Worm (Caenorhabditis elegans) whole organism, L2 larva: ENCODE data around the gene F31E3.12.

ENCODE experiments used
- Y55F3AM.14 ChIP-seq: fragments of 200-800 bp; sonication (Bioruptor generic); optimal IDR thresholded peaks from 2 replicates; lab custom pipeline; 2018; ENCODE audit warnings: mild to moderate bottlenecking, missing genetic modification characterization, missing compliant biosample characterization
- ceh-16 ChIP-seq: fragments of 150-350 bp; optimal IDR thresholded peaks from 2 replicates; lab custom pipeline; 2014; ENCODE audit warnings: missing biosample characterization, missing genetic modification characterization
- elt-1 ChIP-seq: fragments of 150-350 bp; optimal IDR thresholded peaks from 2 replicates; lab custom pipeline; 2014; ENCODE audit warnings: missing biosample characterization, missing genetic modification characterization
- fos-1 ChIP-seq: fragments of 150-350 bp; optimal IDR thresholded peaks from 2 replicates; lab custom pipeline; 2014; ENCODE audit warnings: missing biosample characterization, missing genetic modification characterization
- lin-11 ChIP-seq: fragments of 150-350 bp; sonication (generic microtip); optimal IDR thresholded peaks from 2 replicates; lab custom pipeline; 2014; ENCODE audit warnings: missing biosample characterization, missing genetic modification characterization, inconsistent platforms, mixed read lengths
- nhr-237 ChIP-seq: fragments of 150-350 bp; optimal IDR thresholded peaks from 2 replicates; lab custom pipeline; 2014; ENCODE audit warnings: missing biosample characterization, missing genetic modification characterization
- unc-62 ChIP-seq: fragments of 150-350 bp; optimal IDR thresholded peaks from 2 replicates; lab custom pipeline; 2014; ENCODE audit warnings: missing biosample characterization, missing genetic modification reagents, missing genetic modification characterization

ce11 chrIII:6969781-6970342 lies 672 bp downstream of the F31E3.12 start:
- TF ChIP-seq elt-1 (tag; lab: Kevin White, UChicago) (no peak), lin-11 (tag; lab: Kevin White, UChicago) (no peak), fos-1 (no peak), unc-62 (GFP tag; lab: Kevin White, UChicago) (no peak), nhr-237 (tag; lab: Kevin White, UChicago) (no peak), ceh-16 (tag; lab: Kevin White, UChicago) (no peak), Y55F3AM.14 (GFP tag; lab: Kevin White, UChicago) (peak; percentile 20)
